Fruit fly (Drosophila melanogaster) whole organism, embryonic: ENCODE results near the gene CG17224.

Source experiments
- Ada2b ChIP-seq: fragments of 200-800 bp; sonication (Bioruptor generic); IDR thresholded peaks from 2 replicates; pipeline ENCODE4 v1.3.6; 2022; ENCODE audit warnings: missing biosample characterization, missing genetic modification characterization
- Aef1 ChIP-seq: fragments of 200-800 bp; sonication (Bioruptor generic); IDR thresholded peaks from 3 replicates; pipeline ENCODE4 v1.3.6; 2022; ENCODE audit warnings: missing biosample characterization, missing genetic modification characterization
- Antp ChIP-seq: fragments of 200-800 bp; sonication (Bioruptor generic); optimal IDR thresholded peaks from 3 replicates; lab custom pipeline; 2016; ENCODE audit warnings: missing biosample characterization, missing genetic modification characterization
- Awh ChIP-seq: fragments of 200-800 bp; sonication (Bioruptor generic); IDR thresholded peaks from 2 replicates; pipeline ENCODE4, ENCODE4 v1.3.6; 2022; ENCODE audit warnings: missing biosample characterization, missing genetic modification characterization
- Bgb ChIP-seq: fragments of 200-800 bp; sonication (Bioruptor generic); IDR thresholded peaks from 2 replicates; pipeline ENCODE4 v1.3.6; 2022; ENCODE audit warnings: missing biosample characterization, missing genetic modification characterization; ENCODE audit not compliant: partially characterized antibody
- CG10267 ChIP-seq: fragments of 200-800 bp; sonication (Bioruptor generic); optimal IDR thresholded peaks from 2 replicates; lab custom pipeline; 2018; ENCODE audit warnings: missing biosample characterization, mild to moderate bottlenecking, missing genetic modification characterization, moderate library complexity
- CG11398 ChIP-seq: fragments of 200-800 bp; sonication (Bioruptor generic); optimal IDR thresholded peaks from 2 replicates; lab custom pipeline; 2016; ENCODE audit warnings: missing biosample characterization, missing genetic modification characterization
- CG12071 ChIP-seq: fragments of 200-800 bp; sonication (Bioruptor generic); optimal IDR thresholded peaks from 3 replicates; lab custom pipeline; 2018; ENCODE audit warnings: missing biosample characterization, mild to moderate bottlenecking, missing genetic modification characterization
- CG13287 ChIP-seq: fragments of 200-800 bp; sonication (Bioruptor generic); IDR thresholded peaks from 2 replicates; pipeline ENCODE4 v1.3.6; 2022; ENCODE audit warnings: missing biosample characterization, missing genetic modification characterization; ENCODE audit not compliant: partially characterized antibody
- CG14710 ChIP-seq: fragments of 200-800 bp; sonication (Bioruptor generic); optimal IDR thresholded peaks from 3 replicates; lab custom pipeline; 2019; ENCODE audit warnings: missing biosample characterization, mild to moderate bottlenecking, missing genetic modification characterization, moderate library complexity
- CG15514 ChIP-seq: fragments of 200-800 bp; sonication (Bioruptor generic); optimal IDR thresholded peaks from 3 replicates; lab custom pipeline; 2017; ENCODE audit warnings: missing biosample characterization, missing genetic modification characterization, mild to moderate bottlenecking, moderate library complexity, missing genetic modification reagents
- CG17186 ChIP-seq: fragments of 200-800 bp; sonication (Bioruptor generic); optimal IDR thresholded peaks from 3 replicates; lab custom pipeline; 2017; ENCODE audit warnings: missing biosample characterization, missing genetic modification reagents, missing genetic modification characterization
- CG17361 ChIP-seq: fragments of 200-800 bp; sonication (Bioruptor generic); IDR thresholded peaks from 3 replicates; pipeline ENCODE4 v1.3.6; 2022; ENCODE audit warnings: missing biosample characterization, missing genetic modification characterization
- CG2202 ChIP-seq: fragments of 200-800 bp; sonication (Bioruptor generic); optimal IDR thresholded peaks from 2 replicates; lab custom pipeline; 2018; ENCODE audit warnings: missing biosample characterization, mild to moderate bottlenecking, missing genetic modification characterization
- CG30403 ChIP-seq: fragments of 200-800 bp; sonication (Bioruptor generic); optimal IDR thresholded peaks from 3 replicates; lab custom pipeline; 2016; ENCODE audit warnings: missing biosample characterization, missing genetic modification characterization
- CG31224 ChIP-seq: fragments of 200-800 bp; sonication (Bioruptor generic); IDR thresholded peaks from 2 replicates; pipeline ENCODE4 v1.3.6; 2022; ENCODE audit warnings: missing biosample characterization, missing genetic modification characterization
- CG4404 ChIP-seq: fragments of 200-800 bp; sonication (Bioruptor generic); IDR thresholded peaks from 2 replicates; pipeline ENCODE4 v1.3.6; 2022; ENCODE audit warnings: missing biosample characterization, missing genetic modification characterization
- CG7556 ChIP-seq: fragments of 200-800 bp; sonication (Bioruptor generic); optimal IDR thresholded peaks from 2 replicates; lab custom pipeline; 2017; ENCODE audit warnings: missing biosample characterization, mild to moderate bottlenecking, missing genetic modification characterization
- CG8388 ChIP-seq: fragments of 200-800 bp; sonication (Bioruptor generic); optimal IDR thresholded peaks from 2 replicates; lab custom pipeline; 2019; ENCODE audit warnings: missing biosample characterization, mild to moderate bottlenecking, missing genetic modification characterization, moderate library complexity
- CG8765 ChIP-seq: fragments of 200-800 bp; sonication (Bioruptor generic); IDR thresholded peaks from 2 replicates; pipeline ENCODE4 v1.3.6; 2022; ENCODE audit warnings: missing biosample characterization, missing genetic modification characterization
- CG8924 ChIP-seq: fragments of 200-800 bp; optimal IDR thresholded peaks from 3 replicates; lab custom pipeline; 2019; ENCODE audit warnings: missing biosample characterization, mild to moderate bottlenecking, missing genetic modification characterization, moderate library complexity
- CG8944 ChIP-seq: fragments of 200-800 bp; sonication (Bioruptor generic); optimal IDR thresholded peaks from 3 replicates; lab custom pipeline; 2016; ENCODE audit warnings: missing biosample characterization, missing genetic modification characterization
- CG9727 ChIP-seq: fragments of 200-800 bp; sonication (Bioruptor generic); optimal IDR thresholded peaks from 3 replicates; lab custom pipeline; 2017; ENCODE audit warnings: missing biosample characterization, mild to moderate bottlenecking, missing genetic modification characterization
- Chrac-16 ChIP-seq: fragments of 200-800 bp; sonication (Bioruptor generic); optimal IDR thresholded peaks from 3 replicates; lab custom pipeline; 2016; ENCODE audit warnings: missing biosample characterization, missing genetic modification characterization
- CoRest ChIP-seq: fragments of 200-800 bp; sonication (Bioruptor generic); optimal IDR thresholded peaks from 3 replicates; lab custom pipeline; 2018; ENCODE audit warnings: missing biosample characterization, mild to moderate bottlenecking, missing genetic modification characterization, moderate library complexity
- Ets65A ChIP-seq: fragments of 200-800 bp; sonication (Bioruptor generic); peaks from one replicate; lab custom pipeline; 2016; ENCODE audit warnings: missing biosample characterization, missing genetic modification characterization
- HLH54F ChIP-seq: fragments of 200-800 bp; sonication (Bioruptor generic); optimal IDR thresholded peaks from 3 replicates; lab custom pipeline; 2016; ENCODE audit warnings: missing biosample characterization, missing genetic modification characterization
- HmgD ChIP-seq: fragments of 200-800 bp; sonication (Bioruptor generic); optimal IDR thresholded peaks from 3 replicates; lab custom pipeline; 2016; ENCODE audit warnings: missing biosample characterization, missing genetic modification characterization
- Hr51 ChIP-seq, 2 experiments: fragments of 200-800 bp; sonication (Bioruptor generic); optimal IDR thresholded peaks; 2 replicates in 1 of 2; 3 replicates in 1 of 2; lab custom pipeline; 2016 to 2018; ENCODE audit warnings: missing biosample characterization in 2 of 2, missing genetic modification characterization in 2 of 2, mild to moderate bottlenecking in 1 of 2, moderate library complexity in 1 of 2
- Jarid2 ChIP-seq: fragments of 200-800 bp; sonication (Bioruptor generic); optimal IDR thresholded peaks from 3 replicates; lab custom pipeline; 2017; ENCODE audit warnings: mild to moderate bottlenecking, missing biosample characterization, missing genetic modification reagents, missing genetic modification characterization
- NK7.1 ChIP-seq: fragments of 200-800 bp; sonication (Bioruptor generic); optimal IDR thresholded peaks from 3 replicates; lab custom pipeline; 2016; ENCODE audit warnings: missing biosample characterization, missing genetic modification characterization
- Tbp ChIP-seq: fragments of >200 bp; optimal IDR thresholded peaks from 2 replicates; lab custom pipeline; 2018; ENCODE audit warnings: missing biosample characterization, missing genetic modification characterization
- Trl ChIP-seq, 3 experiments: fragments of >200 bp in 2 of 3; fragments of 200-800 bp in 1 of 3; sonication (Bioruptor generic) in 1 of 3; optimal IDR thresholded peaks; 2 replicates in 1 of 3; 3 replicates in 2 of 3; lab custom pipeline; 2016 to 2017; ENCODE audit warnings: missing biosample characterization in 1 of 3, missing genetic modification characterization in 1 of 3
- bsh ChIP-seq, 2 experiments: fragments of 200-800 bp; sonication (Bioruptor generic); optimal IDR thresholded peaks; 2 replicates each; lab custom pipeline; 2017 to 2018; ENCODE audit warnings: mild to moderate bottlenecking in 2 of 2, missing biosample characterization in 2 of 2, missing genetic modification characterization in 2 of 2, moderate library complexity in 1 of 2
- caup ChIP-seq: fragments of 200-800 bp; sonication (Bioruptor generic); optimal IDR thresholded peaks from 3 replicates; lab custom pipeline; 2017; ENCODE audit warnings: missing biosample characterization, mild to moderate bottlenecking, missing genetic modification characterization, moderate library complexity; ENCODE audit not compliant: severe bottlenecking
- dimm ChIP-seq: fragments of 200-800 bp; sonication (Bioruptor generic); IDR thresholded peaks from 2 replicates; pipeline ENCODE4 v1.3.6; 2022; ENCODE audit warnings: missing biosample characterization, missing genetic modification characterization
- dmrt99B ChIP-seq: fragments of 200-800 bp; sonication (Bioruptor generic); optimal IDR thresholded peaks from 2 replicates; lab custom pipeline; 2018; ENCODE audit warnings: missing biosample characterization, mild to moderate bottlenecking, missing genetic modification characterization, moderate library complexity
- en ChIP-seq: fragments of 200-800 bp; sonication (Bioruptor generic); optimal IDR thresholded peaks from 2 replicates; lab custom pipeline; 2016; ENCODE audit warnings: missing biosample characterization, missing genetic modification characterization
- fd64A ChIP-seq: fragments of 200-800 bp; sonication (Bioruptor generic); optimal IDR thresholded peaks from 3 replicates; lab custom pipeline; 2018; ENCODE audit warnings: missing biosample characterization, mild to moderate bottlenecking, missing genetic modification characterization
- fd96Cb ChIP-seq: fragments of 200-800 bp; sonication (Bioruptor generic); optimal IDR thresholded peaks from 2 replicates; lab custom pipeline; 2018; ENCODE audit warnings: missing biosample characterization, mild to moderate bottlenecking, missing genetic modification characterization, moderate library complexity
- gsb-n ChIP-seq: fragments of 200-800 bp; sonication (Bioruptor generic); optimal IDR thresholded peaks from 3 replicates; lab custom pipeline; 2018; ENCODE audit warnings: missing biosample characterization, mild to moderate bottlenecking, missing genetic modification characterization
- insv ChIP-seq, 2 experiments: fragments of 200-800 bp; sonication (Bioruptor generic); optimal IDR thresholded peaks; 3 replicates each; lab custom pipeline; 2016 to 2018; ENCODE audit warnings: missing biosample characterization in 2 of 2, missing genetic modification characterization in 2 of 2
- oc ChIP-seq: fragments of 200-800 bp; sonication (Bioruptor generic); optimal IDR thresholded peaks from 2 replicates; lab custom pipeline; 2018; ENCODE audit warnings: missing biosample characterization, mild to moderate bottlenecking, missing genetic modification characterization, moderate library complexity
- scrt ChIP-seq: fragments of 200-800 bp; sonication (Bioruptor generic); optimal IDR thresholded peaks from 2 replicates; lab custom pipeline; 2018; ENCODE audit warnings: missing biosample characterization, mild to moderate bottlenecking, missing genetic modification characterization, moderate library complexity
- sima ChIP-seq: fragments of 200-800 bp; sonication (Bioruptor generic); optimal IDR thresholded peaks from 2 replicates; lab custom pipeline; 2016; ENCODE audit warnings: missing biosample characterization, missing genetic modification characterization
- slp2 ChIP-seq: fragments of 200-800 bp; sonication (Bioruptor generic); optimal IDR thresholded peaks from 2 replicates; lab custom pipeline; 2016; ENCODE audit warnings: missing biosample characterization, missing genetic modification characterization
- tap ChIP-seq: fragments of 200-800 bp; optimal IDR thresholded peaks from 3 replicates; lab custom pipeline; 2019; ENCODE audit warnings: missing biosample characterization, mild to moderate bottlenecking, missing genetic modification characterization, moderate library complexity
- tup ChIP-seq: fragments of 200-800 bp; sonication (Bioruptor generic); optimal IDR thresholded peaks from 2 replicates; lab custom pipeline; 2016; ENCODE audit warnings: missing biosample characterization, mild to moderate bottlenecking, missing genetic modification characterization, moderate library complexity
- wdn ChIP-seq: fragments of 200-800 bp; sonication (Bioruptor generic); IDR thresholded peaks from 2 replicates; pipeline ENCODE4 v1.3.6; 2022; ENCODE audit warnings: missing biosample characterization, missing genetic modification characterization

Gene CG17224

DNA sequence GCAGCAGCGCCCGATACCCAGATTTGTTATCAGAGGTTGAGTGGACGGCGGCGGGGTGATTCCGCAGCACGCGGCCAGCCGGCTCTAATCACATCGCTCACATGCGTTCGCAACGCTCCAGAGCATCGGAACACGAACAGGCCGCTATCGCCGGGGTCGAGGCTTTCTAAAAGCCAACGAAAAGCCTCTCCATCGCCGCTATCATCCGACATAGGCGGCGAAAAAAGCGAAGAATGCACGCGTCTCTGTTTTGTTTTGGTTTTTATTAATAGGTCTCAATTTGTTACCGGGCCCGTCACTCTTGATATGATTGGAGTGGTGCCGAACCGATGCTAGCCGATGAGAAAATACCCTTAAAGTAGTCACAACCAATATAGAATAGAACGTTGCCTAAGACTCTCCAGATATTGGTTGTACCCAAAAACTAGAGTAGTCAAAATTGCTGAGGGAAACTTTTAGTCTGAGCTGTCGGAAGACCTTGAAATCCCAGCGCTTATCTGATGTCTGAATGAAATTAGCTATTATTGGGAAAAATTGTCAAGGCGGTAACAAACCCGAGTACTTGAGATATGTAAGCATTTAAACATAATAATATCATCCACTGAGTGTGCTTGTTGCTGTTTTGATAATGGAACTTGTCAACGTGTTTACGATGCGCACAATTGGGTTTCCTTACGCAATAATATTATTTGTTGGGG, 24.0 kb upstream of the CG17224 start, which contains the start of gene CG17261 (continued):
- peak; percentile 69 for TF ChIP-seq caup (GFP tag; lab: Kevin White, UChicago)
- TF ChIP-seq Tbp (GFP tag; lab: Kevin White, UChicago) = no peak
- TF ChIP-seq Aef1 (GFP tag; lab: Robert Waterston, UW) = no peak
- TF ChIP-seq CG8944 (GFP tag; lab: Kevin White, UChicago) = no peak
- no peak for TF ChIP-seq sima (GFP tag; lab: Kevin White, UChicago)
- TF ChIP-seq slp2 (GFP tag; lab: Kevin White, UChicago) = no peak
- no peak for TF ChIP-seq CG11398 (GFP tag; lab: Kevin White, UChicago)
- no peak for TF ChIP-seq tap (tag; lab: Kevin White, UChicago)
- TF ChIP-seq Awh (GFP tag; lab: Robert Waterston, UW) = no peak
- TF ChIP-seq CG7556 = peak; percentile 37
- no peak for TF ChIP-seq CG10267 (tag; lab: Kevin White, UChicago)
- TF ChIP-seq HLH54F = peak; percentile 37
- TF ChIP-seq Trl (optimal IDR thresholded peaks at IDR 0.05; lab: Kevin White, UChicago) = no peak
- peak; percentile 37 for TF ChIP-seq Trl (GFP tag; optimal IDR thresholded peaks at IDR 0.05; lab: Kevin White, UChicago)
- no peak for TF ChIP-seq wdn (GFP tag; lab: Robert Waterston, UW)
- no peak for TF ChIP-seq CG17186
- peak; percentile 25 for TF ChIP-seq CoRest (tag; lab: Kevin White, UChicago)
- TF ChIP-seq Ada2b (GFP tag; lab: Robert Waterston, UW) = no peak
- peak; percentile 54 for TF ChIP-seq Antp (GFP tag; lab: Kevin White, UChicago)
- peak; percentile 55 for TF ChIP-seq CG9727
- TF ChIP-seq CG8924 (tag; lab: Kevin White, UChicago) = peak; percentile 50
- TF ChIP-seq CG17361 = 0 out of 3 replicates have a peak, but pooled peaks have one; percentile 8
- TF ChIP-seq CG15514 (GFP tag; lab: Kevin White, UChicago) = peak; percentile 30
- TF ChIP-seq tup (GFP tag; lab: Kevin White, UChicago) = no peak
- no peak for TF ChIP-seq NK7.1 (GFP tag; lab: Kevin White, UChicago)
- TF ChIP-seq gsb-n (tag; lab: Kevin White, UChicago) = no peak
- TF ChIP-seq en (GFP tag; lab: Kevin White, UChicago) = peak; percentile 2
- TF ChIP-seq CG8765 (GFP tag; lab: Robert Waterston, UW) = no peak
- peak; percentile 23 for TF ChIP-seq CG12071
- no peak for TF ChIP-seq CG31224 (GFP tag; lab: Robert Waterston, UW)
- TF ChIP-seq Bgb (GFP tag; lab: Robert Waterston, UW) = no peak
- peak; percentile 21 to 35 for TF ChIP-seq Hr51 (GFP tag; optimal IDR thresholded peaks at IDR 0.05; lab: Kevin White, UChicago)
- no peak for TF ChIP-seq scrt
- TF ChIP-seq CG14710 (tag; lab: Kevin White, UChicago) = no peak
- no peak for TF ChIP-seq bsh (GFP tag; optimal IDR thresholded peaks at IDR 0.05; lab: Kevin White, UChicago)
- TF ChIP-seq Jarid2 (GFP tag; lab: Kevin White, UChicago) = no peak
- peak; percentile 25 for TF ChIP-seq Chrac-16 (GFP tag; lab: Kevin White, UChicago)
- no peak for TF ChIP-seq CG8388 (GFP tag; lab: Kevin White, UChicago)
- no peak for TF ChIP-seq insv (GFP tag; optimal IDR thresholded peaks at IDR 0.05; lab: Kevin White, UChicago)
- TF ChIP-seq fd96Cb (tag; lab: Kevin White, UChicago) = no peak
- no peak for TF ChIP-seq oc (tag; lab: Kevin White, UChicago)
- TF ChIP-seq CG4404 (GFP tag; lab: Robert Waterston, UW) = no peak
- peak; percentile 22 for TF ChIP-seq dmrt99B
- no peak for TF ChIP-seq Ets65A (GFP tag; lab: Kevin White, UChicago)
- TF ChIP-seq HmgD = peak; percentile 4
- TF ChIP-seq CG2202 (tag; lab: Kevin White, UChicago) = no peak
- peak; percentile 35 for TF ChIP-seq CG30403
- TF ChIP-seq dimm (GFP tag; lab: Robert Waterston, UW) = no peak
- TF ChIP-seq fd64A (GFP tag; lab: Kevin White, UChicago) = no peak
- TF ChIP-seq CG13287 (GFP tag; lab: Robert Waterston, UW) = no peak
